Fruit fly (Drosophila melanogaster): Measurements from ENCODE around the gene CG14892.

The CG14892 gene

DNA sequence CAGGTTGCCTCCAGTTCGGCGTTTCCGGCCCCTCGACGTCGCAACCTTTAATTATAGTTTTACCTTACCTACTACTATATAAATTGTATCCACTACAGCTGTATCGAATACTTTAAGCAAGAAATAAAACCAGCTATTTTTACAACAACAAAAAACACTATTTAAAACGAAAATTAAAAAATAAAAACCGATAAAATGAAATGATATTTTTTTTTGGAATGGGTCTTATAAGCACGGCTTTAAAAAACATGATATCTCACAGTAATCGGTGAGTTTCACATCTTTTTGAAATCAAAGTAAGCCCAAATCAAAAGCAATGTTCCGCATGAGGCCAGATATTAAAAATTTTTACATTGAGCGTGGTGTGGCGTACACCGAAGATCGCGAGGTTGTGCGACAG is 23.0 kb upstream of the CG14892 start, which contains the start of gene CG14891:
CG14891 (plus strand) TSS at position 301 of the 400 bp plus-strand sequence.
- no peak for TF ChIP-seq slbo (GFP tag; IDR thresholded peaks at IDR 0.05)
- no peak for TF ChIP-seq Sry-δ (GFP tag; optimal IDR thresholded peaks at IDR 0.05)
- peak; percentile 11 for TF ChIP-seq sens (GFP tag)

- TF ChIP-seq CG14014 (GFP tag; IDR thresholded peaks at IDR 0.05), result no peak
- TF ChIP-seq CG15073 (GFP tag; optimal IDR thresholded peaks at IDR 0.05), result no peak
- peak; percentile 8 for TF ChIP-seq lilli (GFP tag; optimal IDR thresholded peaks at IDR 0.05)
- TF ChIP-seq CG15269 (tag; optimal IDR thresholded peaks at IDR 0.05), result no peak
- no peak for TF ChIP-seq CrebB (tag; optimal IDR thresholded peaks at IDR 0.05)
- TF ChIP-seq CG12769 (tag; optimal IDR thresholded peaks at IDR 0.05), result no peak
- peak; percentile 80 for TF ChIP-seq E2f2 (GFP tag; IDR thresholded peaks at IDR 0.05)
- peak; percentile 0 for TF ChIP-seq NC2β (GFP tag; optimal IDR thresholded peaks at IDR 0.05)
- peak; percentile 43 for TF ChIP-seq CG12391 (tag; optimal IDR thresholded peaks at IDR 0.05)
- no peak for TF ChIP-seq ATbp (GFP tag; optimal IDR thresholded peaks at IDR 0.05)
- no peak for TF ChIP-seq Trl (optimal IDR thresholded peaks at IDR 0.05)
- TF ChIP-seq Trl (GFP tag; optimal IDR thresholded peaks at IDR 0.05), result no peak
- TF ChIP-seq CG11504 (tag; optimal IDR thresholded peaks at IDR 0.05), result peak; percentile 59
- peak; percentile 48 for TF ChIP-seq CG2116 (GFP tag; optimal IDR thresholded peaks at IDR 0.05)
- no peak for TF ChIP-seq otp (GFP tag; IDR thresholded peaks at IDR 0.05)
- peak; percentile 70 for TF ChIP-seq tin (GFP tag; optimal IDR thresholded peaks at IDR 0.05)
- no peak for TF ChIP-seq GATAe (GFP tag; conservative IDR thresholded peaks at IDR 0.05)
- TF ChIP-seq ssp (GFP tag; IDR thresholded peaks at IDR 0.05), result peak; percentile 71
- TF ChIP-seq vnd (GFP tag; IDR thresholded peaks at IDR 0.05; ENCODE audit: partially characterized antibody), result peak; percentile 62; the same call in 2 of the 3 replicates
- peak; percentile 55 for TF ChIP-seq trem (tag; optimal IDR thresholded peaks at IDR 0.05)
- TF ChIP-seq dpn (GFP tag; optimal IDR thresholded peaks at IDR 0.05), result peak in 1 of 2 experiments; percentile 39
- peak; percentile 50; the same call in 1 of the 2 replicates for TF ChIP-seq CG31441 (GFP tag; IDR thresholded peaks at IDR 0.05)
- no peak for TF ChIP-seq NFAT (GFP tag; IDR thresholded peaks at IDR 0.05)
- peak; percentile 11 for TF ChIP-seq jumu (GFP tag; optimal IDR thresholded peaks at IDR 0.05)
- TF ChIP-seq Oaz (GFP tag; IDR thresholded peaks at IDR 0.05), result no peak
- no peak for TF ChIP-seq E2f1 (GFP tag; IDR thresholded peaks at IDR 0.05)
- peak; percentile 85 for TF ChIP-seq CG2199 (GFP tag; IDR thresholded peaks at IDR 0.05)
- peak; percentile 11 for TF ChIP-seq Antp (GFP tag; optimal IDR thresholded peaks at IDR 0.05)
- no peak for TF ChIP-seq fd96Cb (tag; optimal IDR thresholded peaks at IDR 0.05)
- no peak for TF ChIP-seq odd (GFP tag; optimal IDR thresholded peaks at IDR 0.05)
- TF ChIP-seq Myb (GFP tag; optimal IDR thresholded peaks at IDR 0.05), result peak; percentile 51
- peak; percentile 18 for TF ChIP-seq CG9876 (GFP tag; optimal IDR thresholded peaks at IDR 0.05)
- TF ChIP-seq sc (optimal IDR thresholded peaks at IDR 0.05), result no peak
- TF ChIP-seq sc (GFP tag; optimal IDR thresholded peaks at IDR 0.05), result no peak
- TF ChIP-seq ash1 (GFP tag; optimal IDR thresholded peaks at IDR 0.05), result no peak
- TF ChIP-seq Dfd (GFP tag; optimal IDR thresholded peaks at IDR 0.05), result no peak
- TF ChIP-seq gcm (GFP tag; optimal IDR thresholded peaks at IDR 0.05), result no peak
- no peak for TF ChIP-seq CG11085 (GFP tag; IDR thresholded peaks at IDR 0.05)
- TF ChIP-seq sisA (GFP tag; IDR thresholded peaks at IDR 0.05), result peak; percentile 69
- TF ChIP-seq Rfx (GFP tag; IDR thresholded peaks at IDR 0.05), result peak; percentile 33; the same call in 1 of the 2 replicates
- no peak for TF ChIP-seq Aef1 (GFP tag; IDR thresholded peaks at IDR 0.05)
- no peak for TF ChIP-seq HmgD (GFP tag; optimal IDR thresholded peaks at IDR 0.05)
- peak; percentile 0 for TF ChIP-seq az2 (GFP tag; optimal IDR thresholded peaks at IDR 0.05)
- no peak for TF ChIP-seq CG1024 (GFP tag; IDR thresholded peaks at IDR 0.05)
- TF ChIP-seq Bdp1 (GFP tag; optimal IDR thresholded peaks at IDR 0.05), result no peak
- TF ChIP-seq unpg (GFP tag; optimal IDR thresholded peaks at IDR 0.05), result no peak
- no peak for TF ChIP-seq scrt (GFP tag; optimal IDR thresholded peaks at IDR 0.05)
Measured at dm6 chr3R:16573483-16574145, 20.6 kb upstream of the CG14892 start, which contains the start of gene CG14903. Gene CG14903 (minus strand): TSS chr3R:16573752.
